Fruit fly (Drosophila melanogaster) whole organism, wandering third instar larva: Measurements from ENCODE around the gene Abp1.

Source experiments
- Abd-B ChIP-seq: fragments of >200 bp; optimal IDR thresholded peaks from 2 replicates; lab custom pipeline; 2017; ENCODE audit warnings: missing biosample characterization, missing genetic modification characterization
- CG32264 ChIP-seq: fragments of 200-800 bp; sonication (Bioruptor generic); optimal IDR thresholded peaks from 2 replicates; lab custom pipeline; 2016; ENCODE audit warnings: missing biosample characterization, missing genetic modification characterization
- CG9705 ChIP-seq: fragments of 200-800 bp; sonication (Bioruptor generic); optimal IDR thresholded peaks from 2 replicates; lab custom pipeline; 2018; ENCODE audit warnings: missing biosample characterization, mild to moderate bottlenecking, missing genetic modification characterization
- CrebA ChIP-seq: fragments of 200-800 bp; sonication (Bioruptor generic); optimal IDR thresholded peaks from 2 replicates; lab custom pipeline; 2016; ENCODE audit warnings: missing biosample characterization, mild to moderate bottlenecking, missing genetic modification characterization, borderline replicate concordance
- GATAd ChIP-seq: sonication (Bioruptor generic); optimal IDR thresholded peaks from 2 replicates; lab custom pipeline; 2016; ENCODE audit warnings: missing biosample characterization, missing genetic modification characterization
- HLH106 ChIP-seq: fragments of 200-800 bp; optimal IDR thresholded peaks from 3 replicates; lab custom pipeline; 2019; ENCODE audit warnings: missing biosample characterization, mild to moderate bottlenecking, missing genetic modification characterization, moderate library complexity
- Hnf4 ChIP-seq: fragments of 200-800 bp; sonication (Bioruptor generic); optimal IDR thresholded peaks from 2 replicates; lab custom pipeline; 2016; ENCODE audit warnings: missing biosample characterization, mild to moderate bottlenecking, missing genetic modification characterization
- Hr83 ChIP-seq: fragments of 200-300 bp; sonication (Bioruptor generic); optimal IDR thresholded peaks from 2 replicates; lab custom pipeline; 2016; ENCODE audit warnings: missing biosample characterization, mild to moderate bottlenecking, missing genetic modification characterization, moderate library complexity; ENCODE audit not compliant: poor library complexity, severe bottlenecking
- Jra ChIP-seq: sonication (Bioruptor generic); optimal IDR thresholded peaks from 2 replicates; lab custom pipeline; 2016; ENCODE audit warnings: missing biosample characterization, missing genetic modification characterization
- Myc ChIP-seq: fragments of >200 bp; optimal IDR thresholded peaks from 2 replicates; lab custom pipeline; 2017
- N ChIP-seq: fragments of >200 bp; optimal IDR thresholded peaks from 2 replicates; lab custom pipeline; 2018; ENCODE audit warnings: missing biosample characterization, missing external identifiers, missing genetic modification characterization
- OdsH ChIP-seq: fragments of 200-800 bp; sonication (Bioruptor generic); optimal IDR thresholded peaks from 2 replicates; lab custom pipeline; 2016; ENCODE audit warnings: missing biosample characterization, mild to moderate bottlenecking, missing genetic modification characterization
- Rel ChIP-seq, 2 experiments: fragments of 200-800 bp; sonication (Bioruptor generic) in 1 of 2; optimal IDR thresholded peaks; 2 replicates in 1 of 2; 3 replicates in 1 of 2; lab custom pipeline; 2016 to 2019; ENCODE audit warnings: mild to moderate bottlenecking in 2 of 2, missing biosample characterization in 2 of 2, missing genetic modification characterization in 2 of 2, moderate library complexity in 1 of 2
- Sp1 ChIP-seq: fragments of 200-800 bp; sonication (Bioruptor generic); optimal IDR thresholded peaks from 3 replicates; lab custom pipeline; 2019; ENCODE audit warnings: missing biosample characterization, mild to moderate bottlenecking, missing genetic modification characterization, moderate library complexity
- Vsx2 ChIP-seq: fragments of 200-300, 225-300 bp; sonication (Bioruptor generic); optimal IDR thresholded peaks from 2 replicates; lab custom pipeline; 2018; ENCODE audit warnings: missing biosample characterization, missing genetic modification characterization; ENCODE audit not compliant: partially characterized antibody
- br ChIP-seq: fragments of 200-800 bp; sonication (Bioruptor generic); optimal IDR thresholded peaks from 2 replicates; lab custom pipeline; 2016; ENCODE audit warnings: missing biosample characterization, missing genetic modification characterization
- brk ChIP-seq: fragments of 200-800 bp; sonication (Bioruptor generic); optimal IDR thresholded peaks from 2 replicates; lab custom pipeline; 2016; ENCODE audit warnings: missing biosample characterization, mild to moderate bottlenecking, missing genetic modification characterization
- dl ChIP-seq, 2 experiments: fragments of 175-275, 200-275 bp in 1 of 2; fragments of 200-275 bp in 1 of 2; sonication (Bioruptor generic); optimal IDR thresholded peaks; lab custom pipeline; 2018; ENCODE audit warnings: mild to moderate bottlenecking in 2 of 2, missing biosample characterization in 2 of 2, missing genetic modification characterization in 2 of 2, moderate library complexity in 2 of 2; ENCODE audit not compliant: partially characterized antibody in 2 of 2, insufficient read depth in 1 of 2
- dmrt93B ChIP-seq: fragments of 200-800 bp; sonication (Bioruptor generic); optimal IDR thresholded peaks from 2 replicates; lab custom pipeline; 2018; ENCODE audit warnings: missing biosample characterization, mild to moderate bottlenecking, missing genetic modification characterization
- dsf ChIP-seq: sonication (Bioruptor generic); optimal IDR thresholded peaks from 2 replicates; lab custom pipeline; 2016; ENCODE audit warnings: missing biosample characterization, missing genetic modification characterization, borderline replicate concordance
- ey ChIP-seq: fragments of 200-800 bp; sonication (Bioruptor generic); optimal IDR thresholded peaks from 2 replicates; lab custom pipeline; 2016; ENCODE audit warnings: missing biosample characterization, missing genetic modification characterization
- foxo ChIP-seq, 2 experiments: fragments of 200-800 bp; sonication (Bioruptor generic); optimal IDR thresholded peaks; 2 replicates in 1 of 2; 3 replicates in 1 of 2; lab custom pipeline; 2016 to 2017; ENCODE audit warnings: missing biosample characterization in 2 of 2, missing genetic modification characterization in 2 of 2
- fru ChIP-seq: fragments of 200-800 bp; sonication (Bioruptor generic); optimal IDR thresholded peaks from 3 replicates; lab custom pipeline; 2016; ENCODE audit warnings: missing biosample characterization, mild to moderate bottlenecking, missing genetic modification characterization
- h ChIP-seq: fragments of 200-800 bp; sonication (Bioruptor generic); optimal IDR thresholded peaks from 3 replicates; lab custom pipeline; 2016; ENCODE audit warnings: missing biosample characterization, mild to moderate bottlenecking, missing genetic modification characterization
- jim ChIP-seq: fragments of 175-275, 200-325 bp; sonication (Bioruptor generic); optimal IDR thresholded peaks from 2 replicates; lab custom pipeline; 2016; ENCODE audit warnings: missing biosample characterization, mild to moderate bottlenecking, missing genetic modification characterization
- lola ChIP-seq: fragments of >200 bp; optimal IDR thresholded peaks from 2 replicates; lab custom pipeline; 2017; ENCODE audit warnings: missing biosample characterization, missing genetic modification characterization
- pan ChIP-seq: fragments of >200 bp; optimal IDR thresholded peaks from 2 replicates; lab custom pipeline; 2017
- psq ChIP-seq: fragments of 200-800 bp; sonication (Bioruptor generic); optimal IDR thresholded peaks from 3 replicates; lab custom pipeline; 2017; ENCODE audit warnings: missing biosample characterization, mild to moderate bottlenecking, missing genetic modification characterization, moderate library complexity
- rgr ChIP-seq: fragments of 200-800 bp; sonication (Bioruptor generic); optimal IDR thresholded peaks from 3 replicates; lab custom pipeline; 2016; ENCODE audit warnings: missing biosample characterization, mild to moderate bottlenecking, missing genetic modification characterization
- sage ChIP-seq: fragments of 200-800 bp; sonication (Bioruptor generic); optimal IDR thresholded peaks from 2 replicates; lab custom pipeline; 2016; ENCODE audit warnings: missing biosample characterization, mild to moderate bottlenecking, missing genetic modification characterization
- sv ChIP-seq: fragments of 200-800 bp; sonication (Bioruptor generic); optimal IDR thresholded peaks from 3 replicates; lab custom pipeline; 2016; ENCODE audit warnings: missing biosample characterization, missing genetic modification characterization
- tai ChIP-seq: sonication (Bioruptor generic); optimal IDR thresholded peaks from 2 replicates; lab custom pipeline; 2016; ENCODE audit warnings: missing biosample characterization, missing genetic modification characterization
- woc ChIP-seq: sonication (Bioruptor generic); optimal IDR thresholded peaks from 2 replicates; lab custom pipeline; 2016; ENCODE audit warnings: missing biosample characterization, mild to moderate bottlenecking, missing genetic modification characterization

Abp1 gene

DNA sequence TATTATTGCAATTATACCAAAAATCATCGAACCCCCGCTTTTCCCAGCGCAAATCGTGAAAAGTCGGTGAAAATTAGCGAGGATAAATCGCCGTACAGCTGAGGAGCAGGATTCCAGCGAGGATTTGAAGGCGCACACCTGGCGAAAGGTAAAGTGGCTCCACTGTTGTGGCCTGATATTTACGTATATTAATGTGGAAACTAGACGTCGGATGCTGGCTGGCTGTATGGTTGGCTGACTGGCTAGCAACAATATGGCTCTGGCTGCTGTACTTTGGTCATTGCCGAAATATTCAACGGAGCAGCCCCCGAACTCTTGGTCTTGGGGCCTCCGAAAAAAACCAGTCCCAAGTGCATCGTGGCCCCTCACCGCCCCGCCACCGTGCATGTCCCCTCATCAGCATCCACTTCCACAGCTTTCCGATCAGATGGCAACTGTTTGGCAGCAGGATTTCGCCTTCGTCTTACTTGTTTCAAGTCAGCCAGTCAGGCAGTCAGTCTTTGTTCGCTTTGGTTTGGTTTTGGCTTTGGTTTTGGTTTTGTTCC is 852 bp upstream of the Abp1 start:
- TF ChIP-seq CG9705 (GFP tag; lab: Kevin White, UChicago) (no peak), foxo (GFP tag; optimal IDR thresholded peaks at IDR 0.05; lab: Kevin White, UChicago) (no peak), Jra (GFP tag; lab: Kevin White, UChicago) (no peak), brk (GFP tag; lab: Kevin White, UChicago) (no peak), GATAd (GFP tag; lab: Kevin White, UChicago) (no peak), sage (GFP tag; lab: Kevin White, UChicago) (no peak), CG32264 (no peak), OdsH (GFP tag; lab: Kevin White, UChicago) (no peak), HLH106 (no peak), Hnf4 (GFP tag; lab: Kevin White, UChicago) (no peak), lola (no peak), dl (GFP tag; optimal IDR thresholded peaks at IDR 0.05; lab: Kevin White, UChicago; ENCODE audit: insufficient read depth in 1 of 2, partially characterized antibody in 2 of 2) (no peak), tai (no peak), jim (GFP tag; lab: Kevin White, UChicago) (no peak), rgr (GFP tag; lab: Kevin White, UChicago) (no peak)

DNA sequence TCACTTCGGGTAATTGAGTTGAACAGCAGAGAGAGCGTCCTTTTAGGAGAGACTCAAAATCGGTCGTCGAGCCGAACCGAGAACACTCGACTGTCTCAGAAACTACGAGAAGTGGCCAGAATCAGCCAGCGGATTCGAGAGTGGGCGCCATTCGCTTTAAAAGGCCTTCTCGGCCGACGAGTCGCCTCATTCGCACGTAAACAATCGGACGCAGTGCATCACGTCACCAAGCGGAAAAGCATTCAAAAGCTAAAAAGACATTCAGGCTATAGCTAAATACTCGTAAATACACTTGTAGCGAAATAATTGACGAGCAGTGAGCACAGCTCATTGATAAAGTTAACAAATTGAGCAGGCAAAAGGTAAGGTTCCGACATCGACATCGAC is 5.8 kb downstream of the Abp1 start:
- no peak for TF ChIP-seq Rel (GFP tag; optimal IDR thresholded peaks at IDR 0.05; lab: Kevin White, UChicago)
- peak; percentile 16 for TF ChIP-seq Rel (tag; optimal IDR thresholded peaks at IDR 0.05; lab: Kevin White, UChicago)
- no peak for TF ChIP-seq Sp1 (GFP tag; lab: Kevin White, UChicago)

DNA sequence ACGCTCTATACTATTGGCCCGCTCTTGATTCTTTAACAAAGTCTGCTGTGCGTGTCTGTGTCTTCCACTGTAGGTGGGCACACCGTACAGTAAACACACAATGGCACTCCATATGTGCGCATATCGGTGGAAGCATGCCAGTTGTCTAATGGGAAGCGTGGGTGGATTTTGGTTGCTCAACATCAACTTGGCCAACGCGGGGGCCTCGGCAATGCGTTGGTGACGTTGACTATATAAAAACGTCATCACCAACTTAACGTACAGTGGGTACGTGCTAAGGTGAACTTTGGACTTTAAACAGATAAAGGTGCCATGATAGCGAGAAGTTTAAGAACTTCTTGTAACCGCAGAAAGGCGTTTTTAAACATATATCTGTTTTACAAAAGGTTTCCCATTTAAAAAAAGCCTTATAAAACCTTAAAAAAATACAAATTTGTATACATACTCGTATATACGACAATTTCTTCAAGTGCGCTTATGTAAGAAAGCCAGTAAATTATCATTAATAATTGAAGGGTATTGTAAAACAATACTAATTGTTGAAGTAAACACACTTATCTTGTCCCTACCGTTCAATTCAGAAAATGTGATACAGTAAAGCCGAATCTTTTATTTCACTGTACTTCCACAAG is 6.4 kb downstream of the Abp1 start:
- TF ChIP-seq CrebA (GFP tag; lab: Kevin White, UChicago) (no peak), woc (peak; percentile 46), br (peak; percentile 15), CG32264 (no peak), dmrt93B (peak; percentile 15), Hnf4 (GFP tag; lab: Kevin White, UChicago) (peak; percentile 35), CG9705 (GFP tag; lab: Kevin White, UChicago) (peak; percentile 29), Myc (lab: Kevin White, UChicago) (no peak), dsf (GFP tag; lab: Kevin White, UChicago) (no peak), rgr (GFP tag; lab: Kevin White, UChicago) (peak; percentile 58), GATAd (GFP tag; lab: Kevin White, UChicago) (no peak), tai (no peak), foxo (GFP tag; optimal IDR thresholded peaks at IDR 0.05; lab: Kevin White, UChicago) (peak in 1 of 2 experiments; percentile 63), HLH106 (peak; percentile 60), psq (peak; percentile 27), h (GFP tag; lab: Kevin White, UChicago) (peak; percentile 51), OdsH (GFP tag; lab: Kevin White, UChicago) (no peak), Sp1 (GFP tag; lab: Kevin White, UChicago) (peak; percentile 28), fru (GFP tag; lab: Kevin White, UChicago) (peak; percentile 58), brk (GFP tag; lab: Kevin White, UChicago) (peak; percentile 25), ey (peak; percentile 39)
- TF ChIP-seq, all 38 proteins: peak for 14

DNA sequence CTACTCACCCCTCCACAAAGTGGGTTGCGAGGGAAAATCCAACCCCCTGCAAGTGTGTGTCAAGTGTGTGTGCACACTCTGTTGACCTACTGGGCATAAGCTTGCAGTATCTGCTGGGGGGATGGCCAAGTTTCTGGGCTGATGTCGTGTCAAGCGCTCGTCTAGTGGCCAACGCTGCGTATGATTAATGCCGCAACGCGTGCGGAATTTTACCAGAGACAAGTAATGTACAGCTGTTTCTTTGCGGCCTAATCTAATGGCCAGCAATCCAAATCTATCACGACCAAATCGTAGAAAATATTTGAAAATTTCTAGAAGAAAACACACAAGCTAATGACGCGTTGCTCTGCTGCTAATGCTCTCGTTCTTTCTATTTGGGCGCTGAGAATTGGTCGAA is 6.9 kb downstream of the Abp1 start:
- TF ChIP-seq ey (no peak), Abd-B (GFP tag; lab: Kevin White, UChicago) (no peak), rgr (GFP tag; lab: Kevin White, UChicago) (no peak), N (GFP tag; lab: Kevin White, UChicago) (no peak), lola (no peak), Sp1 (GFP tag; lab: Kevin White, UChicago) (no peak), fru (GFP tag; lab: Kevin White, UChicago) (no peak), Rel (GFP tag; optimal IDR thresholded peaks at IDR 0.05; lab: Kevin White, UChicago) (no peak), Rel (tag; optimal IDR thresholded peaks at IDR 0.05; lab: Kevin White, UChicago) (no peak), OdsH (GFP tag; lab: Kevin White, UChicago) (no peak), HLH106 (no peak), CG32264 (no peak), GATAd (GFP tag; lab: Kevin White, UChicago) (no peak), woc (no peak), Hr83 (GFP tag; lab: Kevin White, UChicago) (no peak), Vsx2 (no peak), sv (GFP tag; lab: Kevin White, UChicago) (no peak), brk (GFP tag; lab: Kevin White, UChicago) (no peak), CrebA (GFP tag; lab: Kevin White, UChicago) (no peak), pan (lab: Kevin White, UChicago) (no peak)
